Fruit fly (Drosophila melanogaster): ENCODE data around the gene Rbp9.

DNA sequence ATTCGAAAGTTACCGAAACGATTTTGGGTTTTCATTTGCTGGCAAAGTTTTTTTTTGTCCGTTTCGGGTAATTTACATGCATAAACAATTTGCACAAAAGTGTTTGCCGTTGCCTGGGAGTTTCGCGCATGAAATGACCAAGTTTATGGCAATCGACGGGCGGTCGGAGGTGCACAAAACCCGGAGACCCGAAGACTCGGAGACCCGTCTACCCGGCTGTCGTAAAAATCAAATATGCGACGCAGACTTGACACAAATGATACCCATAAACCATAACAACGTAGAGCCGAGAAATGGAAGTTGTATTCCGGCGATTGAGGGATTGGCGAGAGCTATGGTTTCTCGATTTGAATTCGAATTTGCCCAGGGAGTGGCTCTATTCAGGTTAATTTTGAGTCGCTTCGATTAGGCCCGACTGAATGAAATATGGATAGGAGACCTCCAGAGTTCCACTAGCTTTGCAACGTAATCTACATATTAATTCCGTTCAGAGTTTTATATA, 52.4 kb downstream of the Rbp9 start:
- no peak for TF ChIP-seq CTCF (optimal IDR thresholded peaks at IDR 0.05)
- no peak for TF ChIP-seq CG8478 (optimal IDR thresholded peaks at IDR 0.05)

Data from S2 (cell line).